Fruit fly (Drosophila melanogaster): ENCODE results near the gene Cyp4ae1.

Gene Cyp4ae1

dm6 chrX:2168485-2169199, 10.2 kb upstream of the Cyp4ae1 start (continued):
- TF ChIP-seq Tbp (GFP tag; optimal IDR thresholded peaks at IDR 0.05) (no peak), sr (GFP tag; IDR thresholded peaks at IDR 0.05) (peak; percentile 46; the same call in 1 of the 3 replicates), chif (GFP tag; optimal IDR thresholded peaks at IDR 0.05) (no peak), crol (GFP tag; IDR thresholded peaks at IDR 0.05) (0 out of 2 replicates have a peak, but pooled peaks have one; percentile 10), Dbx (GFP tag; IDR thresholded peaks at IDR 0.05) (no peak), odd (GFP tag; optimal IDR thresholded peaks at IDR 0.05) (no peak), dimm (GFP tag; IDR thresholded peaks at IDR 0.05) (no peak), pros (GFP tag; optimal IDR thresholded peaks at IDR 0.05) (no peak), Gug (GFP tag; IDR thresholded peaks at IDR 0.05) (no peak), NFAT (GFP tag; IDR thresholded peaks at IDR 0.05) (no peak), Deaf1 (tag; optimal IDR thresholded peaks at IDR 0.05) (no peak), row (GFP tag; IDR thresholded peaks at IDR 0.05) (no peak), CG34224 (GFP tag; IDR thresholded peaks at IDR 0.05; ENCODE audit: partially characterized antibody) (no peak), yki (optimal IDR thresholded peaks at IDR 0.05) (no peak), CG12769 (tag; optimal IDR thresholded peaks at IDR 0.05) (peak; percentile 57), Xrp1 (GFP tag; IDR thresholded peaks at IDR 0.05) (no peak), prd (optimal IDR thresholded peaks at IDR 0.05) (no peak), prd (GFP tag; IDR thresholded peaks at IDR 0.05) (no peak), sd (tag; optimal IDR thresholded peaks at IDR 0.05) (peak; percentile 79), CG10565 (GFP tag; optimal IDR thresholded peaks at IDR 0.05) (no peak), Hr3 (GFP tag; optimal IDR thresholded peaks at IDR 0.05) (no peak), Hr39 (optimal IDR thresholded peaks at IDR 0.05) (peak; percentile 85), fd102C (GFP tag; optimal IDR thresholded peaks at IDR 0.05) (no peak), gsb (GFP tag; IDR thresholded peaks at IDR 0.05) (no peak), NfI (GFP tag; optimal IDR thresholded peaks at IDR 0.05) (no peak), mam (GFP tag; optimal IDR thresholded peaks at IDR 0.05) (no peak), Nf-YC (tag; optimal IDR thresholded peaks at IDR 0.05) (no peak), Nf-YB (GFP tag; optimal IDR thresholded peaks at IDR 0.05) (no peak), CG10209 (GFP tag; optimal IDR thresholded peaks at IDR 0.05) (no peak), disco-r (GFP tag; optimal IDR thresholded peaks at IDR 0.05) (no peak), Ssrp (tag; optimal IDR thresholded peaks at IDR 0.05) (no peak), B-H1 (GFP tag; IDR thresholded peaks at IDR 0.05) (no peak), Six4 (GFP tag; optimal IDR thresholded peaks at IDR 0.05) (no peak), YL-1 (GFP tag; optimal IDR thresholded peaks at IDR 0.05) (no peak), fu2 (GFP tag; optimal IDR thresholded peaks at IDR 0.05) (no peak), Lhr (GFP tag; optimal IDR thresholded peaks at IDR 0.05) (no peak), CG6765 (GFP tag; optimal IDR thresholded peaks at IDR 0.05) (no peak), HHEX (GFP tag; optimal IDR thresholded peaks at IDR 0.05) (no peak), Kr (GFP tag; optimal IDR thresholded peaks at IDR 0.05) (no peak), CkIIα-i1 (GFP tag; IDR thresholded peaks at IDR 0.05) (no peak), Hey (tag; optimal IDR thresholded peaks at IDR 0.05) (no peak), CG3065 (GFP tag; optimal IDR thresholded peaks at IDR 0.05) (no peak), CG11247 (GFP tag; IDR thresholded peaks at IDR 0.05) (no peak), CG17912 (GFP tag; optimal IDR thresholded peaks at IDR 0.05) (no peak), stwl (tag; optimal IDR thresholded peaks at IDR 0.05) (no peak), CG7372 (GFP tag; IDR thresholded peaks at IDR 0.05) (no peak), nerfin-1 (tag; optimal IDR thresholded peaks at IDR 0.05) (no peak), pb (GFP tag; optimal IDR thresholded peaks at IDR 0.05) (no peak), run (tag; optimal IDR thresholded peaks at IDR 0.05) (no peak), z (GFP tag; IDR thresholded peaks at IDR 0.05) (no peak), sqz (GFP tag; optimal IDR thresholded peaks at IDR 0.05) (no peak), ttk (GFP tag; IDR thresholded peaks at IDR 0.05) (no peak)
